Worm (Caenorhabditis elegans) whole organism, late embryonic: ENCODE results near the gene C07E3.8.

Experiments used
- ceh-18 ChIP-seq: sonication (generic microtip); optimal IDR thresholded peaks from 2 replicates; lab custom pipeline; 2016; ENCODE audit warnings: missing genetic modification characterization, missing compliant biosample characterization
- ets-4 ChIP-seq: sonication (generic microtip); optimal IDR thresholded peaks from 2 replicates; lab custom pipeline; 2016; ENCODE audit warnings: missing genetic modification characterization, missing compliant biosample characterization
- eyg-1 ChIP-seq: sonication (generic microtip); optimal IDR thresholded peaks from 2 replicates; lab custom pipeline; 2016; ENCODE audit warnings: missing genotype, missing genetic modification characterization, missing compliant biosample characterization
- gmeb-2 ChIP-seq: sonication (generic microtip); optimal IDR thresholded peaks from 2 replicates; lab custom pipeline; 2016; ENCODE audit warnings: missing genetic modification characterization, inconsistent platforms, missing compliant biosample characterization
- hlh-13 ChIP-seq: fragments of 200-800 bp; sonication (Bioruptor generic); optimal IDR thresholded peaks from 2 replicates; lab custom pipeline; 2018; ENCODE audit warnings: mild to moderate bottlenecking, missing genetic modification characterization, missing compliant biosample characterization
- nhr-11 ChIP-seq: fragments of 150-350 bp; optimal IDR thresholded peaks from 2 replicates; lab custom pipeline; 2014; ENCODE audit warnings: missing biosample characterization, missing genetic modification characterization
- npax-4 ChIP-seq: sonication (generic microtip); optimal IDR thresholded peaks from 2 replicates; lab custom pipeline; 2016; ENCODE audit warnings: missing genetic modification characterization, missing compliant biosample characterization
- pha-2 ChIP-seq: sonication (generic microtip); optimal IDR thresholded peaks from 2 replicates; lab custom pipeline; 2017; ENCODE audit warnings: mild to moderate bottlenecking, missing genetic modification characterization, missing compliant biosample characterization
- sox-4 ChIP-seq: sonication (generic microtip); optimal IDR thresholded peaks from 2 replicates; lab custom pipeline; 2017; ENCODE audit warnings: mild to moderate bottlenecking, missing genetic modification characterization, inconsistent platforms, missing compliant biosample characterization
- tbx-2 ChIP-seq: sonication (generic microtip); optimal IDR thresholded peaks from 2 replicates; lab custom pipeline; 2016; ENCODE audit warnings: missing genetic modification characterization, missing compliant biosample characterization
- unc-55 ChIP-seq: sonication (generic microtip); optimal IDR thresholded peaks from 2 replicates; lab custom pipeline; 2017; ENCODE audit warnings: missing biosample characterization, missing genetic modification reagents, missing genetic modification characterization

ce11 chrII:10377901-10378300, 25.8 kb downstream of the C07E3.8 start:
- no peak for TF ChIP-seq unc-55 (GFP tag; lab: Kevin White, UChicago)
- TF ChIP-seq tbx-2 (tag; lab: Kevin White, UChicago) = no peak
- no peak for TF ChIP-seq gmeb-2 (tag; lab: Kevin White, UChicago)
- TF ChIP-seq sox-4 = no peak
- no peak for TF ChIP-seq ets-4 (tag; lab: Kevin White, UChicago)
- TF ChIP-seq nhr-11 = no peak
- no peak for TF ChIP-seq hlh-13 (GFP tag; lab: Kevin White, UChicago)
- TF ChIP-seq npax-4 (tag; lab: Kevin White, UChicago) = no peak
- no peak for TF ChIP-seq eyg-1 (tag; lab: Kevin White, UChicago)
- TF ChIP-seq pha-2 = no peak
- no peak for TF ChIP-seq ceh-18 (tag; lab: Kevin White, UChicago)
